Worm (Caenorhabditis elegans) whole organism, early embryonic: ENCODE measurements around the gene K10B2.4.

ENCODE experiments used
- B0310.2 ChIP-seq: sonication (generic microtip); optimal IDR thresholded peaks from 2 replicates; lab custom pipeline; 2016; ENCODE audit warnings: mild to moderate bottlenecking, missing genetic modification characterization, missing compliant biosample characterization
- F13C5.2 ChIP-seq: sonication (generic microtip); optimal IDR thresholded peaks from 2 replicates; lab custom pipeline; 2017; ENCODE audit warnings: mild to moderate bottlenecking, missing genetic modification characterization, inconsistent platforms, missing compliant biosample characterization
- ama-1 ChIP-seq: fragments of 150-350 bp; optimal IDR thresholded peaks from 2 replicates; lab custom pipeline; 2014
- ceh-13 ChIP-seq: fragments of 200-800 bp; sonication (Bioruptor generic); optimal IDR thresholded peaks from 2 replicates; lab custom pipeline; 2018; ENCODE audit warnings: mild to moderate bottlenecking, missing genetic modification characterization, missing compliant biosample characterization
- ets-7 ChIP-seq: sonication (generic microtip); optimal IDR thresholded peaks from 2 replicates; lab custom pipeline; 2016; ENCODE audit warnings: missing genotype, missing genetic modification characterization, missing compliant biosample characterization
- flt-1 ChIP-seq: fragments of 200-800 bp; sonication (Bioruptor generic); IDR thresholded peaks from 2 replicates; pipeline ENCODE4 v1.3.6; 2022; ENCODE audit warnings: missing genetic modification characterization, missing compliant biosample characterization
- hmbx-1 ChIP-seq: sonication (generic microtip); optimal IDR thresholded peaks from 2 replicates; lab custom pipeline; 2016; ENCODE audit warnings: mild to moderate bottlenecking, missing genetic modification characterization, missing compliant biosample characterization
- hnd-1 ChIP-seq: sonication (generic microtip); optimal IDR thresholded peaks from 2 replicates; lab custom pipeline; 2016; ENCODE audit warnings: missing genetic modification characterization, missing compliant biosample characterization
- sea-1 ChIP-seq: fragments of 200-800 bp; sonication (Bioruptor generic); conservative IDR thresholded peaks from 2 replicates; pipeline ENCODE4 v1.3.6; 2022; ENCODE audit warnings: missing genetic modification characterization, missing compliant biosample characterization
- tbx-11 ChIP-seq: fragments of 200-800 bp; sonication (Bioruptor generic); IDR thresholded peaks from 2 replicates; pipeline ENCODE4 v1.3.6; 2022; ENCODE audit warnings: missing genetic modification characterization, missing compliant biosample characterization
- tra-4 ChIP-seq: sonication (generic microtip); optimal IDR thresholded peaks from 2 replicates; lab custom pipeline; 2017; ENCODE audit warnings: missing genetic modification characterization, missing compliant biosample characterization

- TF ChIP-seq ama-1 (lab: Kevin White, UChicago) (no peak), F13C5.2 (tag; lab: Kevin White, UChicago) (no peak), B0310.2 (tag; lab: Kevin White, UChicago) (no peak), sea-1 (GFP tag; lab: Robert Waterston, UW) (no peak), ceh-13 (GFP tag; lab: Kevin White, UChicago) (no peak), hnd-1 (tag; lab: Kevin White, UChicago) (no peak), ets-7 (tag; lab: Kevin White, UChicago) (no peak), flt-1 (GFP tag; lab: Robert Waterston, UW) (no peak), hmbx-1 (tag; lab: Kevin White, UChicago) (no peak), tbx-11 (GFP tag; lab: Robert Waterston, UW) (no peak), tra-4 (tag; lab: Kevin White, UChicago) (no peak)
Observed at ce11 chrII:6339948-6340347, 20.8 kb downstream of the K10B2.4 start, which contains the start of gene C32D5.7.
